Worm (Caenorhabditis elegans) whole organism, L2 larva: ENCODE data around the gene clec-20.
"Not testable (repeated sequence)": the region's sequence is repeated elsewhere in the genome, so short reads cannot be mapped to it uniquely, and the experiment has no call there.

Experiments used
- F13H6.1 ChIP-seq: sonication (generic microtip); optimal IDR thresholded peaks from 2 replicates; lab custom pipeline; 2016; ENCODE audit warnings: missing genetic modification characterization, missing compliant biosample characterization
- ZK546.5 ChIP-seq: sonication (generic microtip); optimal IDR thresholded peaks from 2 replicates; lab custom pipeline; 2017; ENCODE audit warnings: missing biosample characterization, missing genetic modification characterization
- alr-1 ChIP-seq: fragments of 150-350 bp; optimal IDR thresholded peaks from 2 replicates; lab custom pipeline; 2014; ENCODE audit warnings: missing biosample characterization, missing genetic modification characterization
- aly-2 ChIP-seq: fragments of 150-350 bp; optimal IDR thresholded peaks from 2 replicates; lab custom pipeline; 2014; ENCODE audit warnings: missing biosample characterization, missing genetic modification characterization
- ama-1 ChIP-seq: fragments of 150-350 bp; optimal IDR thresholded peaks from 2 replicates; lab custom pipeline; 2018; ENCODE audit warnings: inconsistent platforms
- blmp-1 ChIP-seq: sonication (generic microtip); optimal IDR thresholded peaks from 2 replicates; lab custom pipeline; 2017; ENCODE audit warnings: missing genetic modification characterization, mild to moderate bottlenecking, missing compliant biosample characterization, antibody characterized with exemption, moderate library complexity; ENCODE audit not compliant: insufficient read depth
- ceh-16 ChIP-seq: fragments of 150-350 bp; optimal IDR thresholded peaks from 2 replicates; lab custom pipeline; 2014; ENCODE audit warnings: missing biosample characterization, missing genetic modification characterization
- ceh-82 ChIP-seq: fragments of 150-350 bp; optimal IDR thresholded peaks from 2 replicates; lab custom pipeline; 2014; ENCODE audit warnings: missing biosample characterization, missing genetic modification characterization
- crh-2 ChIP-seq: sonication (generic microtip); optimal IDR thresholded peaks from 2 replicates; lab custom pipeline; 2017; ENCODE audit warnings: missing biosample characterization, missing genetic modification characterization
- dmd-4 ChIP-seq: sonication (generic microtip); optimal IDR thresholded peaks from 2 replicates; lab custom pipeline; 2017; ENCODE audit warnings: missing biosample characterization, missing genetic modification characterization
- egl-27 ChIP-seq: sonication (generic microtip); optimal IDR thresholded peaks from 3 replicates; lab custom pipeline; 2017; ENCODE audit warnings: missing biosample characterization, missing genetic modification reagents, missing genetic modification characterization
- elt-1 ChIP-seq: fragments of 150-350 bp; optimal IDR thresholded peaks from 2 replicates; lab custom pipeline; 2014; ENCODE audit warnings: missing biosample characterization, missing genetic modification characterization
- gmeb-1 ChIP-seq: fragments of 150-350 bp; optimal IDR thresholded peaks from 2 replicates; lab custom pipeline; 2014; ENCODE audit warnings: missing biosample characterization, missing genetic modification characterization
- lin-11 ChIP-seq: fragments of 150-350 bp; sonication (generic microtip); optimal IDR thresholded peaks from 2 replicates; lab custom pipeline; 2014; ENCODE audit warnings: missing biosample characterization, missing genetic modification characterization, inconsistent platforms, mixed read lengths
- lin-13 ChIP-seq: fragments of 150-350 bp; optimal IDR thresholded peaks from 2 replicates; lab custom pipeline; 2014; ENCODE audit warnings: missing biosample characterization, missing genetic modification reagents, missing genetic modification characterization
- lin-39 ChIP-seq: fragments of 150-350 bp; optimal IDR thresholded peaks from 2 replicates; lab custom pipeline; 2014; ENCODE audit warnings: missing biosample characterization, missing genetic modification reagents, missing genetic modification characterization
- mab-5 ChIP-seq: fragments of 150-350 bp; optimal IDR thresholded peaks from 2 replicates; lab custom pipeline; 2014; ENCODE audit warnings: missing biosample characterization, missing genetic modification characterization
- mdl-1 ChIP-seq, 2 experiments: fragments of 150-350 bp in 1 of 2; sonication (generic microtip) in 1 of 2; optimal IDR thresholded peaks; 2 replicates each; lab custom pipeline; 2017; ENCODE audit warnings: missing biosample characterization in 2 of 2, missing genetic modification characterization in 2 of 2
- nhr-11 ChIP-seq: fragments of 150-350 bp; optimal IDR thresholded peaks from 2 replicates; lab custom pipeline; 2014; ENCODE audit warnings: missing biosample characterization, missing genetic modification characterization
- nhr-12 ChIP-seq: fragments of 150-350 bp; optimal IDR thresholded peaks from 2 replicates; lab custom pipeline; 2014; ENCODE audit warnings: missing biosample characterization, missing genetic modification characterization
- nhr-129 ChIP-seq: fragments of 150-350 bp; optimal IDR thresholded peaks from 2 replicates; lab custom pipeline; 2014; ENCODE audit warnings: missing biosample characterization, missing genetic modification characterization
- nhr-23 ChIP-seq: fragments of 150-350 bp; optimal IDR thresholded peaks from 2 replicates; lab custom pipeline; 2014; ENCODE audit warnings: missing biosample characterization, missing genetic modification reagents, missing genetic modification characterization
- nhr-25 ChIP-seq: fragments of 150-350 bp; sonication (generic microtip); optimal IDR thresholded peaks from 3 replicates; lab custom pipeline; 2014; ENCODE audit warnings: missing biosample characterization, missing genetic modification characterization
- sem-4 ChIP-seq: fragments of 150-350 bp; optimal IDR thresholded peaks from 2 replicates; lab custom pipeline; 2014; ENCODE audit warnings: missing biosample characterization, missing genetic modification reagents, missing genetic modification characterization
- skn-1 ChIP-seq: sonication (generic microtip); optimal IDR thresholded peaks from 2 replicates; lab custom pipeline; 2017; ENCODE audit warnings: missing biosample characterization, missing genetic modification characterization
- sma-3 ChIP-seq: sonication (generic microtip); optimal IDR thresholded peaks from 2 replicates; lab custom pipeline; 2016; ENCODE audit warnings: missing genetic modification reagents, missing genetic modification characterization, missing compliant biosample characterization
- unc-55 ChIP-seq: fragments of 150-350 bp; sonication (generic microtip); optimal IDR thresholded peaks from 3 replicates; lab custom pipeline; 2014; ENCODE audit warnings: missing biosample characterization, missing genetic modification reagents, missing genetic modification characterization
- unc-62 ChIP-seq: fragments of 150-350 bp; optimal IDR thresholded peaks from 2 replicates; lab custom pipeline; 2014; ENCODE audit warnings: missing biosample characterization, missing genetic modification reagents, missing genetic modification characterization
- zag-1 ChIP-seq: fragments of 150-350 bp; optimal IDR thresholded peaks from 2 replicates; lab custom pipeline; 2014; ENCODE audit warnings: missing biosample characterization, missing genetic modification characterization
- ztf-11 ChIP-seq: sonication (generic microtip); optimal IDR thresholded peaks from 2 replicates; lab custom pipeline; 2017; ENCODE audit warnings: missing biosample characterization, missing genetic modification characterization
- ztf-4 ChIP-seq: fragments of 150-350 bp; optimal IDR thresholded peaks from 2 replicates; lab custom pipeline; 2014; ENCODE audit warnings: missing biosample characterization, missing genetic modification characterization

Gene clec-20

ce11 chrII:1568214-1568613, 26.8 kb downstream of the clec-20 start, which contains the start of gene fbxb-49:
TSS of gene fbxb-49 (plus strand) at chrII:1568514.
- TF ChIP-seq crh-2 (tag; lab: Kevin White, UChicago): no peak

ce11 chrII:1567646-1568045, 27.4 kb downstream of the clec-20 start, which contains the start of gene K05F6.8:
TSS of gene K05F6.8 (minus strand) at chrII:1567746.
- TF ChIP-seq ztf-4 (tag; lab: Kevin White, UChicago): no peak
- no peak for TF ChIP-seq alr-1 (tag; lab: Kevin White, UChicago)
- no peak for TF ChIP-seq nhr-12 (tag; lab: Kevin White, UChicago)
- no peak for TF ChIP-seq nhr-11
- no peak for TF ChIP-seq skn-1 (tag; lab: Kevin White, UChicago)
- no peak for TF ChIP-seq mab-5 (tag; lab: Kevin White, UChicago)
- TF ChIP-seq crh-2 (tag; lab: Kevin White, UChicago): no peak
- no peak for TF ChIP-seq ama-1 (lab: Kevin White, UChicago)
- TF ChIP-seq dmd-4 (tag; lab: Kevin White, UChicago): no peak
- TF ChIP-seq sem-4 (tag; lab: Kevin White, UChicago): no peak
- no peak for TF ChIP-seq nhr-23 (tag; lab: Kevin White, UChicago)
- no peak for TF ChIP-seq zag-1 (tag; lab: Kevin White, UChicago)
- TF ChIP-seq egl-27: no peak

ce11 chrII:1561863-1562262, 33.2 kb downstream of the clec-20 start, which contains the start of gene K05F6.14:
TSS of gene K05F6.14 (plus strand) at chrII:1562163.
- TF ChIP-seq ceh-82 (tag; lab: Kevin White, UChicago) (no peak), sem-4 (tag; lab: Kevin White, UChicago) (no peak)

- no peak for TF ChIP-seq sma-3
- TF ChIP-seq elt-1 (tag; lab: Kevin White, UChicago): no peak
- TF ChIP-seq zag-1 (tag; lab: Kevin White, UChicago): no peak
- no peak for TF ChIP-seq ZK546.5
- TF ChIP-seq lin-13: no peak
- TF ChIP-seq ceh-16 (tag; lab: Kevin White, UChicago): no peak
- TF ChIP-seq F13H6.1 (tag; lab: Kevin White, UChicago): no peak
- TF ChIP-seq nhr-25 (tag; lab: Kevin White, UChicago): no peak
Observed at ce11 chrII:1560839-1561238, 34.2 kb downstream of the clec-20 start.

ce11 chrII:1556217-1556616, 38.8 kb downstream of the clec-20 start, which contains the start of the genes fbxb-54 and fbxb-50:
TSS of gene fbxb-54 (minus strand) at chrII:1556317.
TSS of gene fbxb-50 (plus strand) at chrII:1556443.
- TF ChIP-seq gmeb-1, nhr-129, blmp-1 (tag; lab: Kevin White, UChicago): not testable (repeated sequence)

- TF ChIP-seq crh-2 (tag; lab: Kevin White, UChicago) (no peak), ztf-11 (tag; lab: Kevin White, UChicago) (no peak), lin-11 (tag; lab: Kevin White, UChicago) (no peak), ZK546.5 (no peak), unc-55 (GFP tag; lab: Kevin White, UChicago) (no peak), nhr-25 (tag; lab: Kevin White, UChicago) (no peak), egl-27 (no peak), nhr-129 (tag; lab: Kevin White, UChicago) (no peak), elt-1 (tag; lab: Kevin White, UChicago) (no peak), aly-2 (tag; lab: Kevin White, UChicago) (no peak), unc-62 (GFP tag; lab: Kevin White, UChicago) (no peak), skn-1 (tag; lab: Kevin White, UChicago) (no peak), lin-39 (tag; lab: Kevin White, UChicago) (no peak), mab-5 (tag; lab: Kevin White, UChicago) (no peak), F13H6.1 (tag; lab: Kevin White, UChicago) (no peak), nhr-12 (tag; lab: Kevin White, UChicago) (no peak), mdl-1 (tag; optimal IDR thresholded peaks at IDR 0.05; lab: Kevin White, UChicago) (no peak)
Observed at ce11 chrII:1550501-1550900, 44.5 kb downstream of the clec-20 start, which contains the start of the genes fbxb-52 and fbxb-51. TSS of gene fbxb-52 (minus strand) at chrII:1550601. TSS of gene fbxb-51 (plus strand) at chrII:1550712.
